Worm (Caenorhabditis elegans): ENCODE measurements around the gene srz-63.

srz-63 gene

DNA sequence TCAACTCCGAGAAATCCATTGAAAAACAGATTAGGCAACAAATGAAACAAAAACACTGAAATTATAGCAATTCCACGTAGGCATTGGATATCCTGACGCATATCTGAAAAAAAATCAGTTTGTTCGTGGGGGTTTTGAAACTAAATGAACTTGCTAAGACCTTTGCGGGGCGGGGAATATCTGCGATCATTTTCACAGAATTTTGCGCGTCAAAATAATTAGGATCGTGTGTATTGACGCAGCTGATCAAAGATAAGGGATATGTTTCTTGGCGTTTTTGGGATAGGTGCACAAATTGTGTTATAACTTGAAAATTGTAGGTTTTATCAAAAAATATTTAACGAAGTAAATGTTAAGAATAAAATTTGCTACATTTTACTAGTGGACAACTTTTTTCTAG, 11.7 kb upstream of the srz-63 start, which contains the start of gene oac-30:
oac-30 (minus strand) TSS at position 101 of the 400 bp plus-strand sequence.
- no peak for TF ChIP-seq unc-62 (GFP tag; optimal IDR thresholded peaks at IDR 0.05)

- TF ChIP-seq unc-62 (GFP tag; optimal IDR thresholded peaks at IDR 0.05): no peak
Measured at ce11 chrII:1271814-1272213, 6.6 kb upstream of the srz-63 start, which contains the start of gene srw-66. Gene srw-66, minus strand, starts transcription at chrII:1271914.

ce11 chrII:1275439-1275838, 3.0 kb upstream of the srz-63 start, which contains the start of gene Y57G7A.5:
Gene Y57G7A.5, minus strand, starts transcription at chrII:1275539.
- no peak for TF ChIP-seq unc-62 (GFP tag; optimal IDR thresholded peaks at IDR 0.05)

- no peak for TF ChIP-seq unc-62 (GFP tag; optimal IDR thresholded peaks at IDR 0.05)
Measured at ce11 chrII:1276778-1277177, 1.7 kb upstream of the srz-63 start, which contains the start of gene Y57G7A.11. Gene Y57G7A.11, minus strand, starts transcription at chrII:1276878.

DNA sequence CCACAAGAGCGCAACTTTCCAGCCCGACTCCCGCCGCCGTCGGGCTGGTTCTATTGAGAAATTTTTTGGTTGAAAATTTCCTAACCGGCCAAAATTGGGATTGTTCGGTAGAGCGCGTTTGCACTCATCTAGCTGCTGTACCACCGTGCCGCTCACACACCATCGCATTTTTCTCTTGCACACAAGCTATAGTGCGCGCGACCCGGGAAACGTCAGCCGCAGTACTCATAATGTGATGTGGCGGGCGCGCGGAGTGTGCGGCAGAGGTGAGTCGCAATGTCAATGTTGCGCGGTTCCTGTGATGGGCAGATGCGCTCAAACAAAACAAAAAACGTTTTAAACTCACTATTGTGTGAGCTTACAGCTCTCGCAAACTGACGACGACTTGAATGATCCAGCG, 6.5 kb downstream of the srz-63 start:
- no peak for TF ChIP-seq unc-62 (GFP tag; optimal IDR thresholded peaks at IDR 0.05)

DNA sequence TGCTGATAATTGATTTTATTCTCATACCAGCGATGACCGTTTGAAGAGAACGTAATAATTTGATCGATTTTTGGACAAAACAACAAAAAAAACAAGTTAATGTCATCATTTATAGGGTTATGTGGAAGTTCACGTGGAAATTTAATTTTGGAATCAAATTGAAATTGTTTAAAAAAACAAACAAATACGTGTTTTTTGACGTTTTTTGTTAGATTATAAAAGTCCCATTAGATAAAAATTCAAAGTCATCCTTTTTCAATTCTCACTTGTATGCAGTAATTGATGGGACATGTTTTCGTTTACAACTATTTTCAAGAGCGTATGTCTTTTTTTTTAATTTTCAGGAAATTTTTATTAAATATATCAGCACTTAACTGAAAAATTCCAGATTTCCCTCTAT, 7.1 kb downstream of the srz-63 start, which contains the start of the genes Y57G7A.6 and Y57G7A.3:
Y57G7A.6 (minus strand) TSS at position 101 of the 400 bp plus-strand sequence.
Y57G7A.3 (plus strand) TSS at position 269 of the 400 bp plus-strand sequence.
- TF ChIP-seq unc-62 (GFP tag; optimal IDR thresholded peaks at IDR 0.05): no peak

ce11 chrII:1293157-1293556, 14.7 kb downstream of the srz-63 start, which contains the start of gene srz-64:
Gene srz-64, minus strand, starts transcription at chrII:1293257.
- no peak for TF ChIP-seq unc-62 (GFP tag; optimal IDR thresholded peaks at IDR 0.05)

- no peak for TF ChIP-seq unc-62 (GFP tag; optimal IDR thresholded peaks at IDR 0.05)
Measured at ce11 chrII:1295776-1296175, 17.3 kb downstream of the srz-63 start, which contains the start of gene Y57G7A.2. Gene Y57G7A.2, plus strand, starts transcription at chrII:1296076.

- no peak for TF ChIP-seq unc-62 (GFP tag; optimal IDR thresholded peaks at IDR 0.05)
Measured at ce11 chrII:1297044-1297696, 18.7 kb downstream of the srz-63 start.

DNA sequence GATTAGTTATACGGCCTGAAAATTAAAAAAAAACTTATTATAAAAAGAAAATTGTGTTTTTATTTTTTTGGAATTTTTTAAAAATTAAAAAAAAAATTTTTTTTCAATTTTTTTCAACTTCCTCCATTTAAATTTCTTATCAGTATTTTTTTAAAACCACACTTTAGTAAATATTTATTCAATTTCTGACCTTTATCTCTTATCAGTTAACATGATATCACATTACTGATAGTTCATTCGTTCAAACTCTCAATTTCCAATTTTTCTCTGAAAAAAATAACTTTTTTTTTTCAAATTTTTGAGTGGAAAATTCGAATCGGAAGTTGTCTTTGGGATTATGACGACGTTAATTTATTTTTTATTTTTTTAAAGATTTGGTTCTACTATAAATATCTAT, 19.2 kb downstream of the srz-63 start:
- no peak for TF ChIP-seq unc-62 (GFP tag; optimal IDR thresholded peaks at IDR 0.05)

ce11 chrII:1298169-1298568, 19.7 kb downstream of the srz-63 start, which contains the start of gene Y57G7A.1:
Gene Y57G7A.1, plus strand, starts transcription at chrII:1298469.
- TF ChIP-seq unc-62 (GFP tag; optimal IDR thresholded peaks at IDR 0.05): no peak

ce11 chrII:1301554-1301953, 23.1 kb downstream of the srz-63 start, which contains the start of gene glb-31:
Gene glb-31, minus strand, starts transcription at chrII:1301654.
- TF ChIP-seq unc-62 (GFP tag; optimal IDR thresholded peaks at IDR 0.05): no peak

DNA sequence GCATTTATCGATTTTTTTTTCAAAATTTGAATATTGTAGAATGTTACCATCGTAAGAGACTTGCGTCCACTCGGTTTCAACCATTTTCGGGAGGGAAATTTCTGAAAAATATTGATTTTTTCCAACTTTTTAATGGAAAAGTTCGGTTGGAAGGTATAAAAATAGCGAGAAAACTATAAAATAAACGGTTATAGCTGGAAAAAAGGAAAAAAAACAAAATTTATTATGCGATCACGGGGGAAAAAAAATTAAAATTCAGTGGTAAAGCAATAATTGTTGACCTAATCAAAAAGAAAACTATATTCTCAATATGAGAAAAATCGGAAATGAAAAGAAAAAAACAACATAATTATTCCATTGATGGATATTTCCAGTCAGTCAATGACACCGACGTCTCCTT, 27.6 kb downstream of the srz-63 start, which contains the start of gene emc-2:
emc-2 (minus strand) TSS at position 101 of the 400 bp plus-strand sequence.
- no peak for TF ChIP-seq unc-62 (GFP tag; optimal IDR thresholded peaks at IDR 0.05)

- TF ChIP-seq unc-62 (GFP tag; optimal IDR thresholded peaks at IDR 0.05): no peak
Measured at ce11 chrII:1306550-1306949, 28.1 kb downstream of the srz-63 start.

DNA sequence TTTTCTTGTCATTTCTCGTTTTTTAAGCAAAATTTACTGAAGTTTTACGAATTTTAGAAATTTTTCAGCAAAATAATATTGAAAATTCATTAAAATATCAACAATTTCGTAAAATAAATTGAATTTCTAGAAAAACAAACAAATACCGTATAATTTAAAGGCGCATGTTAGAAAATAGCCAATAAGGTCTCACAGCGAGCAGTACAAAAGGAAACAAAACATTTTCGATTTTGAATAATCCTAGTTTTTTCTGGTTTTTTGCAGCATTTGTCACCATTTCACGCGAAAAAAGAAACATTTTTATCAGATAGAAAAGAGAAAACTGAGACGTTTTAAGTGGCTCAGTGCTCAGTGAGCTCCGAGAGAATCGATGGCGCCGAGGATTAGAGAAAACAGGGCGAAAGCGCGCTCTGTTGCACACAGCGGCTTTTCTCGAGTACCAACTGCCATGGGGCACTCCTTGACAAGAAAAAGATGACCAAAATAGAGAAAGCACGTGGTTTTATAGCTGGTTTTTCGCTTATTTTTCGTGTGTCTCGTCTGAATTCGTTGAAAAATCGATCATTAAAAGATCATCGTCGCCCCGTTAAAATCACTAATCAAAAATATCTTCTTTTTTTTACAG, 31.6 kb downstream of the srz-63 start, which contains the start of the genes alh-6 and fcho-1:
alh-6 (minus strand) TSS at position 242 of the 625 bp plus-strand sequence.
fcho-1 (plus strand) TSS at position 624 of the 625 bp plus-strand sequence.
- no peak for TF ChIP-seq unc-62 (GFP tag; optimal IDR thresholded peaks at IDR 0.05)

DNA sequence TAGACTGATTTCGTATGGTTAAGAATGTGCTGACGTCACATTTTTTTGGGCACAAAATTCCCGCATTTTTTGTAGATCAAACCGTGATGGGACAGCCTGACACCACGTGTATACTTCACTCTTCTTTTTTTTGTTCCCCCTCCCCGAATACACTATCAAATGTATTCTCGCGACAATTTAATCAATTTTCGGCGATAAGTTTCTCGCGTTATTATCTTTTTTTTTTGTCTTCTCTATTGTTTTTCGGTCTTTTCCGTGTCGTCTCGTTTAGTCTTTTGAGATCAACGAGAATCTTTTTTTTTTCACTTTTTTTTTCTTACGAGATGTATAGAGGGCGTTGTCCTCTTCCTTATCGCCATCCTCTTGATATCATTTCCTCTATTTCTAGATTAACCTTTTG, 36.8 kb downstream of the srz-63 start:
- no peak for TF ChIP-seq unc-62 (GFP tag; optimal IDR thresholded peaks at IDR 0.05)
